ENCODE assay signal across 4 worm cellular contexts in the genomic region with DNA sequence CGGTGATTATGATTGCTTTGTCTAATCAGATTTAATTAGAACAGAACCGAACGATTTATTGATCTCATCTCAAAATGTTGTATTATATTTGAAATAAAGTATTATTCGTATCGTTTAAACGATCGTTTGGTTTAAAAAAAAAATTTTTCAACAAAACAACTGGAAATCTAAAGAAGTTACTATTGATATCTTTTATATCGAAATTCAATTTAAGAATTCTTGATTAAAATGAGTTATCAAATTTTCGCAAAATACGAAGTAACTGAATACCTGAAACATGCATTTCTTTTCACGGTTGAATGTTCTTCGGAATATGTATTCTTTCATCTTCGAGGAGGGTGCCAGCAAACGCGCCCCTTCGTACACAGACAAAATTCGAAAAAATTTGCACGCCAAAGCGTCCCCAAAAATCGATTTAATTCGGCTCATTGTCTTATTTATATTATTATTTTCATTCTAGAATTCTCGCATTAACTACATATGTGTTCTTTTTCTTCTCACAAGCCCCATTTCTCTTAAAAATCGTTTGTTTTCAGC.
TF ChIP-seq lines count a peak whose summit lies in the region.

Gene npp-1 (plus strand): TSS at position 537 of the 537 bp plus-strand sequence.

TF ChIP-seq in whole organism, L1 larva, 84 proteins besides CTCF, POLR2A, EP300 and RAD21 (continued from another document):
- TF ChIP-seq lin-15B (tag; optimal IDR thresholded peaks at IDR 0.05; lab: Kevin White, UChicago) (peak; percentile 37), tlp-1 (tag; optimal IDR thresholded peaks at IDR 0.05; lab: Kevin White, UChicago) (no peak), egl-27 (tag; optimal IDR thresholded peaks at IDR 0.05; lab: Kevin White, UChicago) (no peak), dpl-1 (GFP tag; optimal IDR thresholded peaks at IDR 0.05; lab: Kevin White, UChicago) (peak; percentile 49 to 69 (median 49)), nhr-47 (tag; optimal IDR thresholded peaks at IDR 0.05; lab: Kevin White, UChicago) (no peak), nhr-28 (tag; optimal IDR thresholded peaks at IDR 0.05; lab: Kevin White, UChicago) (no peak), nhr-20 (tag; optimal IDR thresholded peaks at IDR 0.05; lab: Kevin White, UChicago) (peak; percentile 37), pag-3 (tag; optimal IDR thresholded peaks at IDR 0.05; lab: Kevin White, UChicago; ENCODE audit: borderline replicate concordance, insufficient read depth) (no peak), lsy-2 (tag; optimal IDR thresholded peaks at IDR 0.05; lab: Kevin White, UChicago) (peak in 1 of 2 experiments; percentile 70), lin-35 (GFP tag; optimal IDR thresholded peaks at IDR 0.05; lab: Kevin White, UChicago) (peak; percentile 34 to 81), F16B12.6 (tag; optimal IDR thresholded peaks at IDR 0.05; lab: Kevin White, UChicago) (peak; percentile 9), ztf-4 (tag; optimal IDR thresholded peaks at IDR 0.05; lab: Kevin White, UChicago) (no peak), hpl-2 (GFP tag; optimal IDR thresholded peaks at IDR 0.05; lab: Kevin White, UChicago) (no peak), blmp-1 (tag; optimal IDR thresholded peaks at IDR 0.05; lab: Kevin White, UChicago) (peak; percentile 36), fkh-10 (GFP tag; optimal IDR thresholded peaks at IDR 0.05; lab: Kevin White, UChicago) (no peak), isw-1 (GFP tag; IDR thresholded peaks at IDR 0.05; lab: Robert Waterston, UW) (peak; percentile 10; the same call in 1 of the 2 replicates), efl-1 (optimal IDR thresholded peaks at IDR 0.05; lab: Kevin White, UChicago) (peak; percentile 62 to 72), efl-1 (GFP tag; optimal IDR thresholded peaks at IDR 0.05 in 1 of 2; lab: Kevin White, UChicago) (peak; percentile 56 to 90), lin-39 (tag; optimal IDR thresholded peaks at IDR 0.05; lab: Kevin White, UChicago) (no peak), efl-3 (GFP tag; optimal IDR thresholded peaks at IDR 0.05; lab: Kevin White, UChicago) (no peak), vab-15 (tag; optimal IDR thresholded peaks at IDR 0.05; lab: Kevin White, UChicago) (no peak), rnt-1 (tag; optimal IDR thresholded peaks at IDR 0.05; lab: Kevin White, UChicago) (peak; percentile 43), ceh-82 (tag; optimal IDR thresholded peaks at IDR 0.05; lab: Kevin White, UChicago) (peak in 1 of 3 experiments; percentile 20), nhr-90 (tag; optimal IDR thresholded peaks at IDR 0.05; lab: Kevin White, UChicago; ENCODE audit: poor library complexity) (peak; percentile 17)
TF ChIP-seq in whole organism, L1 larva: peak in this region for 16.

TF ChIP-seq in whole organism, L3 larva, 47 proteins besides CTCF, POLR2A, EP300 and RAD21 (continued from another document):
- no peak for TF ChIP-seq nhr-11 (tag; optimal IDR thresholded peaks at IDR 0.05; lab: Kevin White, UChicago)
- no peak for TF ChIP-seq nhr-237 (tag; optimal IDR thresholded peaks at IDR 0.05; lab: Kevin White, UChicago)
- no peak for TF ChIP-seq fkh-10 (GFP tag; optimal IDR thresholded peaks at IDR 0.05; lab: Kevin White, UChicago)
- TF ChIP-seq elt-2 (tag; optimal IDR thresholded peaks at IDR 0.05; lab: Kevin White, UChicago) = peak; percentile 20
- TF ChIP-seq ama-1 (optimal IDR thresholded peaks at IDR 0.05; lab: Kevin White, UChicago) = no peak
- TF ChIP-seq nhr-77 (tag; optimal IDR thresholded peaks at IDR 0.05; lab: Kevin White, UChicago) = no peak
- TF ChIP-seq pqm-1 (tag; optimal IDR thresholded peaks at IDR 0.05; lab: Kevin White, UChicago) = peak; percentile 0
- TF ChIP-seq zag-1 (tag; optimal IDR thresholded peaks at IDR 0.05; lab: Kevin White, UChicago) = no peak
- no peak for TF ChIP-seq snpc-4 (tag; optimal IDR thresholded peaks at IDR 0.05; lab: Kevin White, UChicago)
- TF ChIP-seq mdl-1 (tag; optimal IDR thresholded peaks at IDR 0.05; lab: Kevin White, UChicago) = no peak
- no peak for TF ChIP-seq egl-27 (tag; optimal IDR thresholded peaks at IDR 0.05; lab: Kevin White, UChicago)
- no peak for TF ChIP-seq ceh-16 (tag; optimal IDR thresholded peaks at IDR 0.05; lab: Kevin White, UChicago)
- TF ChIP-seq nhr-25 (tag; optimal IDR thresholded peaks at IDR 0.05; lab: Kevin White, UChicago) = peak; percentile 20
- TF ChIP-seq nhr-67 (tag; optimal IDR thresholded peaks at IDR 0.05; lab: Kevin White, UChicago) = no peak
- no peak for TF ChIP-seq egl-5 (tag; optimal IDR thresholded peaks at IDR 0.05; lab: Kevin White, UChicago)
- no peak for TF ChIP-seq ZK546.5 (tag; optimal IDR thresholded peaks at IDR 0.05; lab: Kevin White, UChicago)
- TF ChIP-seq unc-39 (tag; optimal IDR thresholded peaks at IDR 0.05; lab: Kevin White, UChicago) = no peak
- no peak for TF ChIP-seq jun-1 (tag; optimal IDR thresholded peaks at IDR 0.05; lab: Kevin White, UChicago)
- TF ChIP-seq R02D3.7 (tag; optimal IDR thresholded peaks at IDR 0.05; lab: Kevin White, UChicago) = no peak
- no peak for TF ChIP-seq nhr-23 (tag; optimal IDR thresholded peaks at IDR 0.05; lab: Kevin White, UChicago)
- TF ChIP-seq nfya-1 (tag; optimal IDR thresholded peaks at IDR 0.05; lab: Kevin White, UChicago; ENCODE audit: insufficient read depth) = peak; percentile 50
- TF ChIP-seq nhr-28 (tag; optimal IDR thresholded peaks at IDR 0.05; lab: Kevin White, UChicago) = no peak
- no peak for TF ChIP-seq ceh-28 (tag; optimal IDR thresholded peaks at IDR 0.05; lab: Kevin White, UChicago)
- no peak for TF ChIP-seq ceh-82 (tag; optimal IDR thresholded peaks at IDR 0.05; lab: Kevin White, UChicago)
- no peak for TF ChIP-seq fkh-2 (tag; optimal IDR thresholded peaks at IDR 0.05; lab: Kevin White, UChicago)
- no peak for TF ChIP-seq mml-1 (tag; optimal IDR thresholded peaks at IDR 0.05; lab: Kevin White, UChicago)
- no peak for TF ChIP-seq ztf-4 (tag; optimal IDR thresholded peaks at IDR 0.05; lab: Kevin White, UChicago)
- no peak for TF ChIP-seq lin-39 (tag; optimal IDR thresholded peaks at IDR 0.05; lab: Kevin White, UChicago)
- no peak for TF ChIP-seq nhr-43 (tag; optimal IDR thresholded peaks at IDR 0.05; lab: Kevin White, UChicago; ENCODE audit: poor library complexity, severe bottlenecking)
- no peak for TF ChIP-seq aly-2 (tag; optimal IDR thresholded peaks at IDR 0.05; lab: Kevin White, UChicago)
- no peak for TF ChIP-seq unc-62 (GFP tag; optimal IDR thresholded peaks at IDR 0.05; lab: Kevin White, UChicago)
- TF ChIP-seq ztf-11 (tag; optimal IDR thresholded peaks at IDR 0.05; lab: Kevin White, UChicago) = no peak
- TF ChIP-seq tbx-2 (tag; optimal IDR thresholded peaks at IDR 0.05; lab: Kevin White, UChicago) = no peak

TF ChIP-seq in whole organism, L4 larva, 104 proteins besides CTCF, POLR2A, EP300 and RAD21 (continued from another document):
- TF ChIP-seq rbr-2 (tag; optimal IDR thresholded peaks at IDR 0.05; lab: Kevin White, UChicago) = no peak
- peak; percentile 55 for TF ChIP-seq dpl-1 (GFP tag; optimal IDR thresholded peaks at IDR 0.05; lab: Kevin White, UChicago)
- TF ChIP-seq mdl-1 (tag; optimal IDR thresholded peaks at IDR 0.05; lab: Kevin White, UChicago) = no peak
- TF ChIP-seq unc-62 (GFP tag; optimal IDR thresholded peaks at IDR 0.05 in 1 of 2; lab: Kevin White, UChicago) = peak in 1 of 2 experiments; percentile 92
- TF ChIP-seq unc-62 (tag; optimal IDR thresholded peaks at IDR 0.05; lab: Kevin White, UChicago) = no peak
- TF ChIP-seq lin-38 (GFP tag; IDR thresholded peaks at IDR 0.05; lab: Robert Waterston, UW) = peak; percentile 86
- TF ChIP-seq Y5F2A.4 (GFP tag; optimal IDR thresholded peaks at IDR 0.05; lab: Kevin White, UChicago) = no peak
- TF ChIP-seq unc-130 (GFP tag; optimal IDR thresholded peaks at IDR 0.05; lab: Kevin White, UChicago) = peak; percentile 10
- no peak for TF ChIP-seq lir-3 (tag; optimal IDR thresholded peaks at IDR 0.05; lab: Kevin White, UChicago)
- TF ChIP-seq mdt-29 (GFP tag; IDR thresholded peaks at IDR 0.05; lab: Robert Waterston, UW) = no peak

TF ChIP-seq in whole organism, late embryonic, 69 proteins besides CTCF, POLR2A, EP300 and RAD21 (continued from another document):
- TF ChIP-seq lim-6 (tag; optimal IDR thresholded peaks at IDR 0.05; lab: Kevin White, UChicago) (no peak), F13H6.1 (tag; optimal IDR thresholded peaks at IDR 0.05; lab: Kevin White, UChicago) (no peak), unc-55 (GFP tag; optimal IDR thresholded peaks at IDR 0.05; lab: Kevin White, UChicago) (no peak), nhr-11 (tag; optimal IDR thresholded peaks at IDR 0.05; lab: Kevin White, UChicago) (no peak), che-1 (tag; optimal IDR thresholded peaks at IDR 0.05; lab: Kevin White, UChicago) (no peak), unc-3 (GFP tag; conservative IDR thresholded peaks at IDR 0.05; lab: Robert Waterston, UW) (no peak), unc-3 (tag; optimal IDR thresholded peaks at IDR 0.05; lab: Kevin White, UChicago) (no peak), hlh-13 (GFP tag; optimal IDR thresholded peaks at IDR 0.05; lab: Kevin White, UChicago) (no peak), npax-4 (tag; optimal IDR thresholded peaks at IDR 0.05; lab: Kevin White, UChicago) (no peak), ceh-19 (GFP tag; optimal IDR thresholded peaks at IDR 0.05; lab: Kevin White, UChicago) (no peak), ceh-24 (tag; optimal IDR thresholded peaks at IDR 0.05; lab: Kevin White, UChicago) (no peak), ceh-30 (tag; optimal IDR thresholded peaks at IDR 0.05; lab: Kevin White, UChicago) (no peak), pat-9 (tag; optimal IDR thresholded peaks at IDR 0.05; lab: Kevin White, UChicago) (no peak), ama-1 (optimal IDR thresholded peaks at IDR 0.05; lab: Kevin White, UChicago) (no peak), fkh-6 (tag; optimal IDR thresholded peaks at IDR 0.05; lab: Kevin White, UChicago) (no peak), Y22D7AL.16 (tag; optimal IDR thresholded peaks at IDR 0.05; lab: Kevin White, UChicago) (no peak), sox-2 (GFP tag; IDR thresholded peaks at IDR 0.05; lab: Robert Waterston, UW) (no peak), nhr-232 (tag; optimal IDR thresholded peaks at IDR 0.05; lab: Kevin White, UChicago) (no peak), ceh-34 (tag; optimal IDR thresholded peaks at IDR 0.05; lab: Kevin White, UChicago) (no peak), dve-1 (tag; optimal IDR thresholded peaks at IDR 0.05; lab: Kevin White, UChicago) (no peak), syd-9 (tag; optimal IDR thresholded peaks at IDR 0.05; lab: Kevin White, UChicago) (no peak), nfya-1 (tag; optimal IDR thresholded peaks at IDR 0.05; lab: Kevin White, UChicago) (peak; percentile 14), odd-2 (tag; optimal IDR thresholded peaks at IDR 0.05; lab: Kevin White, UChicago) (no peak), pag-3 (tag; optimal IDR thresholded peaks at IDR 0.05; lab: Kevin White, UChicago; ENCODE audit: borderline replicate concordance) (no peak), lin-11 (tag; optimal IDR thresholded peaks at IDR 0.05; lab: Kevin White, UChicago) (no peak), ceh-31 (tag; optimal IDR thresholded peaks at IDR 0.05; lab: Kevin White, UChicago) (peak; percentile 81), dmd-4 (tag; optimal IDR thresholded peaks at IDR 0.05; lab: Kevin White, UChicago; ENCODE audit: borderline replicate concordance) (no peak), unc-42 (tag; optimal IDR thresholded peaks at IDR 0.05; lab: Kevin White, UChicago) (peak; percentile 6), ets-4 (tag; optimal IDR thresholded peaks at IDR 0.05; lab: Kevin White, UChicago) (peak; percentile 12), tbx-7 (tag; optimal IDR thresholded peaks at IDR 0.05; lab: Kevin White, UChicago) (no peak), ceh-48 (tag; optimal IDR thresholded peaks at IDR 0.05; lab: Kevin White, UChicago) (peak; percentile 38), K09A11.1 (tag; optimal IDR thresholded peaks at IDR 0.05; lab: Kevin White, UChicago; ENCODE audit: insufficient read depth) (no peak), rnt-1 (tag; optimal IDR thresholded peaks at IDR 0.05; lab: Kevin White, UChicago) (no peak), hlh-6 (tag; optimal IDR thresholded peaks at IDR 0.05; lab: Kevin White, UChicago) (no peak), hlh-15 (tag; optimal IDR thresholded peaks at IDR 0.05; lab: Kevin White, UChicago) (no peak), ceh-14 (tag; optimal IDR thresholded peaks at IDR 0.05; lab: Kevin White, UChicago) (peak; percentile 23), tbx-2 (tag; optimal IDR thresholded peaks at IDR 0.05; lab: Kevin White, UChicago) (peak; percentile 59), pqm-1 (tag; optimal IDR thresholded peaks at IDR 0.05; lab: Kevin White, UChicago) (no peak), madf-2 (tag; optimal IDR thresholded peaks at IDR 0.05; lab: Kevin White, UChicago) (no peak), ref-2 (tag; optimal IDR thresholded peaks at IDR 0.05; lab: Kevin White, UChicago) (peak; percentile 21), sox-4 (tag; optimal IDR thresholded peaks at IDR 0.05; lab: Kevin White, UChicago) (no peak), pros-1 (tag; optimal IDR thresholded peaks at IDR 0.05; lab: Kevin White, UChicago) (no peak), mec-3 (tag; optimal IDR thresholded peaks at IDR 0.05; lab: Kevin White, UChicago; ENCODE audit: borderline replicate concordance) (no peak), ztf-16 (tag; optimal IDR thresholded peaks at IDR 0.05; lab: Kevin White, UChicago) (no peak), T23F11.4 (GFP tag; optimal IDR thresholded peaks at IDR 0.05; lab: Kevin White, UChicago) (no peak), ceh-45 (GFP tag; IDR thresholded peaks at IDR 0.05; lab: Robert Waterston, UW) (no peak), hlh-8 (tag; optimal IDR thresholded peaks at IDR 0.05; lab: Kevin White, UChicago) (peak; percentile 25), fax-1 (tag; optimal IDR thresholded peaks at IDR 0.05; lab: Kevin White, UChicago) (peak; percentile 16), ceh-6 (GFP tag; optimal IDR thresholded peaks at IDR 0.05; lab: Kevin White, UChicago) (no peak), eyg-1 (tag; optimal IDR thresholded peaks at IDR 0.05; lab: Kevin White, UChicago) (no peak), pax-1 (tag; optimal IDR thresholded peaks at IDR 0.05; lab: Kevin White, UChicago) (no peak), sdc-2 (tag; optimal IDR thresholded peaks at IDR 0.05; lab: Kevin White, UChicago) (no peak)
TF ChIP-seq in whole organism, late embryonic: peak in this region for 13.
